Worm (Caenorhabditis elegans) whole organism, late embryonic: ENCODE data around the gene str-86.

ENCODE experiments used
- K09A11.1 ChIP-seq: sonication (generic microtip); optimal IDR thresholded peaks from 2 replicates; lab custom pipeline; 2017; ENCODE audit warnings: antibody characterized with exemption, mild to moderate bottlenecking, missing genetic modification characterization, missing compliant biosample characterization; ENCODE audit not compliant: insufficient read depth
- ama-1 ChIP-seq: fragments of 150-350 bp; optimal IDR thresholded peaks from 2 replicates; lab custom pipeline; 2014
- dmd-4 ChIP-seq: sonication (generic microtip); optimal IDR thresholded peaks from 2 replicates; lab custom pipeline; 2016; ENCODE audit warnings: borderline replicate concordance, missing genetic modification characterization, missing compliant biosample characterization
- fkh-10 ChIP-seq: fragments of 150-350 bp; optimal IDR thresholded peaks from 2 replicates; lab custom pipeline; 2014; ENCODE audit warnings: missing biosample characterization, missing genetic modification reagents, missing genetic modification characterization
- hlh-13 ChIP-seq: fragments of 200-800 bp; sonication (Bioruptor generic); optimal IDR thresholded peaks from 2 replicates; lab custom pipeline; 2018; ENCODE audit warnings: mild to moderate bottlenecking, missing genetic modification characterization, missing compliant biosample characterization
- madf-2 ChIP-seq: sonication (generic microtip); optimal IDR thresholded peaks from 2 replicates; lab custom pipeline; 2017; ENCODE audit warnings: missing genetic modification characterization, missing compliant biosample characterization
- nfya-1 ChIP-seq: sonication (generic microtip); optimal IDR thresholded peaks from 2 replicates; lab custom pipeline; 2017; ENCODE audit warnings: missing genetic modification characterization, mild to moderate bottlenecking, missing compliant biosample characterization, antibody characterized with exemption, moderate library complexity
- nhr-11 ChIP-seq: fragments of 150-350 bp; optimal IDR thresholded peaks from 2 replicates; lab custom pipeline; 2014; ENCODE audit warnings: missing biosample characterization, missing genetic modification characterization
- pqm-1 ChIP-seq: sonication (generic microtip); optimal IDR thresholded peaks from 2 replicates; lab custom pipeline; 2016; ENCODE audit warnings: missing genetic modification characterization, missing compliant biosample characterization

- TF ChIP-seq pqm-1 (tag; lab: Kevin White, UChicago): no peak
- no peak for TF ChIP-seq K09A11.1 (tag; lab: Kevin White, UChicago)
- TF ChIP-seq nhr-11 (tag; lab: Kevin White, UChicago): no peak
- no peak for TF ChIP-seq nfya-1 (tag; lab: Kevin White, UChicago)
- no peak for TF ChIP-seq madf-2 (tag; lab: Kevin White, UChicago)
- TF ChIP-seq hlh-13 (GFP tag; lab: Kevin White, UChicago): no peak
- TF ChIP-seq ama-1: no peak
- TF ChIP-seq dmd-4 (tag; lab: Kevin White, UChicago): no peak
- TF ChIP-seq fkh-10 (GFP tag; lab: Kevin White, UChicago): no peak
Observed at ce11 chrV:8977895-8978294, 5.6 kb downstream of the str-86 start.
